Fruit fly (Drosophila melanogaster) whole organism, embryonic: Measurements from ENCODE around the gene Tbc1d22.

Source experiments
- Ada2b ChIP-seq: fragments of 200-800 bp; sonication (Bioruptor generic); IDR thresholded peaks from 2 replicates; pipeline ENCODE4 v1.3.6; 2022; ENCODE audit warnings: missing biosample characterization, missing genetic modification characterization
- Antp ChIP-seq: fragments of 200-800 bp; sonication (Bioruptor generic); optimal IDR thresholded peaks from 3 replicates; lab custom pipeline; 2016; ENCODE audit warnings: missing biosample characterization, missing genetic modification characterization
- CG10462 ChIP-seq: fragments of 200-800 bp; sonication (Bioruptor generic); optimal IDR thresholded peaks from 2 replicates; lab custom pipeline; 2016; ENCODE audit warnings: missing biosample characterization, missing genetic modification characterization
- CG10959 ChIP-seq: fragments of 200-800 bp; sonication (Bioruptor generic); IDR thresholded peaks from 2 replicates; pipeline ENCODE4 v1.3.6; 2022; ENCODE audit warnings: missing biosample characterization, missing genetic modification characterization
- CG15514 ChIP-seq: fragments of 200-800 bp; sonication (Bioruptor generic); optimal IDR thresholded peaks from 3 replicates; lab custom pipeline; 2017; ENCODE audit warnings: missing biosample characterization, missing genetic modification characterization, mild to moderate bottlenecking, moderate library complexity, missing genetic modification reagents
- CG1647 ChIP-seq: fragments of 200-800 bp; sonication (Bioruptor generic); optimal IDR thresholded peaks from 3 replicates; lab custom pipeline; 2016; ENCODE audit warnings: missing biosample characterization, missing genetic modification characterization
- CG17328 ChIP-seq: fragments of 200-800 bp; sonication (Bioruptor generic); IDR thresholded peaks from 2 replicates; pipeline ENCODE4 v1.3.6; 2022; ENCODE audit warnings: missing biosample characterization, missing genetic modification characterization
- CG17829 ChIP-seq: fragments of 200-800 bp; optimal IDR thresholded peaks from 2 replicates; lab custom pipeline; 2019; ENCODE audit warnings: missing biosample characterization, mild to moderate bottlenecking, missing genetic modification characterization, moderate library complexity
- CG18764 ChIP-seq: fragments of 200-800 bp; sonication (Bioruptor generic); optimal IDR thresholded peaks from 3 replicates; lab custom pipeline; 2016; ENCODE audit warnings: missing biosample characterization, missing genetic modification characterization
- CG2889 ChIP-seq: fragments of 200-800 bp; sonication (Bioruptor generic); IDR thresholded peaks from 3 replicates; pipeline ENCODE4 v1.3.6; 2022; ENCODE audit warnings: missing biosample characterization, missing genetic modification characterization
- CG30431 ChIP-seq: fragments of 200-800 bp; sonication (Bioruptor generic); optimal IDR thresholded peaks from 2 replicates; lab custom pipeline; 2017; ENCODE audit warnings: missing biosample characterization, missing genetic modification characterization
- CG3163 ChIP-seq: fragments of 200-800 bp; sonication (Bioruptor generic); optimal IDR thresholded peaks from 3 replicates; lab custom pipeline; 2016; ENCODE audit warnings: missing biosample characterization, missing genetic modification characterization
- CG3281 ChIP-seq: fragments of 200-800 bp; sonication (Bioruptor generic); optimal IDR thresholded peaks from 3 replicates; lab custom pipeline; 2017; ENCODE audit warnings: missing biosample characterization, mild to moderate bottlenecking, missing genetic modification characterization
- CG4328 ChIP-seq: fragments of 200-800 bp; sonication (Bioruptor generic); optimal IDR thresholded peaks from 3 replicates; lab custom pipeline; 2017; ENCODE audit warnings: missing biosample characterization, missing genetic modification reagents, missing genetic modification characterization
- CG5180 ChIP-seq: fragments of 200-800 bp; sonication (Bioruptor generic); optimal IDR thresholded peaks from 3 replicates; lab custom pipeline; 2017; ENCODE audit warnings: missing biosample characterization, missing genetic modification characterization, mild to moderate bottlenecking, moderate library complexity, missing genetic modification reagents
- CG6765 ChIP-seq: fragments of 200-800 bp; sonication (Bioruptor generic); optimal IDR thresholded peaks from 3 replicates; lab custom pipeline; 2017; ENCODE audit warnings: missing biosample characterization, mild to moderate bottlenecking, missing genetic modification characterization
- CG7928 ChIP-seq: fragments of 200-800 bp; sonication (Bioruptor generic); optimal IDR thresholded peaks from 2 replicates; lab custom pipeline; 2017; ENCODE audit warnings: missing biosample characterization, mild to moderate bottlenecking, missing genetic modification characterization
- CG7963 ChIP-seq: fragments of 200-800 bp; sonication (Bioruptor generic); IDR thresholded peaks from 3 replicates; pipeline ENCODE4 v1.3.6; 2022; ENCODE audit warnings: missing biosample characterization, missing genetic modification characterization; ENCODE audit not compliant: partially characterized antibody
- CG8281 ChIP-seq: fragments of 200-800 bp; sonication (Bioruptor generic); optimal IDR thresholded peaks from 2 replicates; lab custom pipeline; 2018; ENCODE audit warnings: missing biosample characterization, mild to moderate bottlenecking, missing genetic modification characterization, moderate library complexity
- CG8290 ChIP-seq, 3 experiments: fragments of 200-800 bp; sonication (Bioruptor generic); optimal IDR thresholded peaks; 2 replicates each; lab custom pipeline; 2016 to 2019; ENCODE audit warnings: missing biosample characterization in 3 of 3, missing genetic modification characterization in 3 of 3, mild to moderate bottlenecking in 2 of 3, moderate library complexity in 1 of 3
- CG9932 ChIP-seq: fragments of 200-800 bp; sonication (Bioruptor generic); IDR thresholded peaks from 2 replicates; pipeline ENCODE4 v1.3.6; 2022; ENCODE audit warnings: missing biosample characterization, missing genetic modification characterization
- Dp ChIP-seq: fragments of 200-800 bp; sonication (Bioruptor generic); optimal IDR thresholded peaks from 2 replicates; lab custom pipeline; 2018; ENCODE audit warnings: missing biosample characterization, mild to moderate bottlenecking, missing genetic modification characterization, moderate library complexity
- GATAe ChIP-seq: fragments of 200-800 bp; sonication (Bioruptor generic); conservative IDR thresholded peaks from 2 replicates; pipeline ENCODE4 v1.3.6; 2022; ENCODE audit warnings: missing biosample characterization, missing genetic modification characterization
- Hand ChIP-seq: fragments of 200-800 bp; sonication (Bioruptor generic); optimal IDR thresholded peaks from 2 replicates; lab custom pipeline; 2017; ENCODE audit warnings: mild to moderate bottlenecking, missing biosample characterization, missing genetic modification reagents, missing genetic modification characterization
- Kr ChIP-seq: fragments of 200-800 bp; sonication (Bioruptor generic); optimal IDR thresholded peaks from 2 replicates; lab custom pipeline; 2017; ENCODE audit warnings: missing biosample characterization, mild to moderate bottlenecking, missing genetic modification characterization
- Lim3 ChIP-seq: fragments of 200-800 bp; sonication (Bioruptor generic); IDR thresholded peaks from 2 replicates; pipeline ENCODE4 v1.3.6; 2022; ENCODE audit warnings: missing biosample characterization, missing genetic modification characterization
- Max ChIP-seq: fragments of 200-800 bp; sonication (Bioruptor generic); optimal IDR thresholded peaks from 2 replicates; lab custom pipeline; 2016; ENCODE audit warnings: missing biosample characterization, mild to moderate bottlenecking, missing genetic modification characterization
- NK7.1 ChIP-seq: fragments of 200-800 bp; sonication (Bioruptor generic); optimal IDR thresholded peaks from 3 replicates; lab custom pipeline; 2016; ENCODE audit warnings: missing biosample characterization, missing genetic modification characterization
- Neu2 ChIP-seq: fragments of 200-800 bp; sonication (Bioruptor generic); optimal IDR thresholded peaks from 3 replicates; lab custom pipeline; 2016; ENCODE audit warnings: missing biosample characterization, missing genetic modification characterization, borderline replicate concordance
- PHDP ChIP-seq: fragments of 200-800 bp; sonication (Bioruptor generic); optimal IDR thresholded peaks from 3 replicates; lab custom pipeline; 2018; ENCODE audit warnings: missing biosample characterization, mild to moderate bottlenecking, missing genetic modification characterization, moderate library complexity
- Ptx1 ChIP-seq: fragments of 200-800 bp; sonication (Bioruptor generic); IDR thresholded peaks from 2 replicates; pipeline ENCODE4 v1.3.6; 2022; ENCODE audit warnings: missing biosample characterization, missing genetic modification characterization
- Sox102F ChIP-seq: fragments of 200-800 bp; sonication (Bioruptor generic); optimal IDR thresholded peaks from 2 replicates; lab custom pipeline; 2018; ENCODE audit warnings: missing biosample characterization, mild to moderate bottlenecking, missing genetic modification characterization, moderate library complexity
- Xrp1 ChIP-seq: fragments of 200-800 bp; sonication (Bioruptor generic); IDR thresholded peaks from 2 replicates; pipeline ENCODE4 v1.3.6; 2022; ENCODE audit warnings: missing biosample characterization, missing genetic modification characterization
- chn ChIP-seq: fragments of 200-800 bp; sonication (Bioruptor generic); optimal IDR thresholded peaks from 2 replicates; lab custom pipeline; 2016; ENCODE audit warnings: missing biosample characterization, missing genetic modification characterization
- ftz-f1 ChIP-seq: fragments of 200-800 bp; sonication (Bioruptor generic); optimal IDR thresholded peaks from 2 replicates; lab custom pipeline; 2016; ENCODE audit warnings: missing biosample characterization, missing genetic modification characterization
- gfzf ChIP-seq: fragments of 200-800 bp; sonication (Bioruptor generic); optimal IDR thresholded peaks from 2 replicates; lab custom pipeline; 2016; ENCODE audit warnings: missing biosample characterization, mild to moderate bottlenecking, missing genetic modification characterization, moderate library complexity
- gro ChIP-seq: fragments of 200-800 bp; sonication (Bioruptor generic); optimal IDR thresholded peaks from 2 replicates; lab custom pipeline; 2016; ENCODE audit warnings: missing biosample characterization, missing genetic modification characterization
- gsb ChIP-seq: fragments of 200-800 bp; sonication (Bioruptor generic); IDR thresholded peaks from 2 replicates; pipeline ENCODE4 v1.3.6; 2022; ENCODE audit warnings: missing biosample characterization, missing genetic modification characterization
- lov ChIP-seq, 2 experiments: fragments of 200-800 bp in 1 of 2; fragments of >200 bp in 1 of 2; sonication (Bioruptor generic) in 1 of 2; IDR thresholded peaks in 1 of 2; optimal IDR thresholded peaks in 1 of 2; 2 replicates in 1 of 2; 3 replicates in 1 of 2; pipeline versions ENCODE4 v1.3.6 to Lab custom; 2017 to 2022; ENCODE audit warnings: missing biosample characterization in 1 of 2, missing genetic modification characterization in 1 of 2
- nerfin-2 ChIP-seq: fragments of 200-800 bp; sonication (Bioruptor generic); IDR thresholded peaks from 2 replicates; pipeline ENCODE4 v1.3.6; 2022; ENCODE audit warnings: missing biosample characterization, missing genetic modification characterization; ENCODE audit not compliant: partially characterized antibody
- odd ChIP-seq: fragments of 200-800 bp; sonication (Bioruptor generic); optimal IDR thresholded peaks from 2 replicates; lab custom pipeline; 2017; ENCODE audit warnings: missing biosample characterization, mild to moderate bottlenecking, missing genetic modification characterization
- org-1 ChIP-seq: fragments of 200-800 bp; sonication (Bioruptor generic); optimal IDR thresholded peaks from 2 replicates; lab custom pipeline; 2017; ENCODE audit warnings: missing biosample characterization, missing genetic modification characterization
- pfk ChIP-seq: fragments of 200-800 bp; sonication (Bioruptor generic); optimal IDR thresholded peaks from 2 replicates; lab custom pipeline; 2018; ENCODE audit warnings: missing biosample characterization, mild to moderate bottlenecking, missing genetic modification characterization, moderate library complexity
- ranshi ChIP-seq: fragments of 200-800 bp; sonication (Bioruptor generic); IDR thresholded peaks from 2 replicates; pipeline ENCODE4 v1.3.6; 2022; ENCODE audit warnings: missing biosample characterization, missing genetic modification characterization
- scrt ChIP-seq: fragments of 200-800 bp; sonication (Bioruptor generic); optimal IDR thresholded peaks from 2 replicates; lab custom pipeline; 2018; ENCODE audit warnings: missing biosample characterization, mild to moderate bottlenecking, missing genetic modification characterization, moderate library complexity
- seq ChIP-seq: fragments of 200-800 bp; sonication (Bioruptor generic); IDR thresholded peaks from 2 replicates; pipeline ENCODE4 v1.3.6; 2022; ENCODE audit warnings: missing biosample characterization, missing genetic modification characterization
- slbo ChIP-seq: fragments of 200-800 bp; sonication (Bioruptor generic); IDR thresholded peaks from 2 replicates; pipeline ENCODE4 v1.3.6; 2022; ENCODE audit warnings: missing biosample characterization, missing genetic modification characterization
- tgo ChIP-seq: fragments of 200-800 bp; sonication (Bioruptor generic); IDR thresholded peaks from 3 replicates; pipeline ENCODE4 v1.3.6; 2022; ENCODE audit warnings: missing biosample characterization, missing genetic modification characterization
- tup ChIP-seq: fragments of 200-800 bp; sonication (Bioruptor generic); optimal IDR thresholded peaks from 2 replicates; lab custom pipeline; 2016; ENCODE audit warnings: missing biosample characterization, mild to moderate bottlenecking, missing genetic modification characterization, moderate library complexity
- twi ChIP-seq: fragments of 200-800 bp; optimal IDR thresholded peaks from 2 replicates; lab custom pipeline; 2019; ENCODE audit warnings: missing biosample characterization, mild to moderate bottlenecking, missing genetic modification characterization, moderate library complexity

The Tbc1d22 gene

dm6 chr3R:21118784-21119183, 16.8 kb downstream of the Tbc1d22 start, which contains the start of gene Bdbt (continued):
- TF ChIP-seq CG30431 (GFP tag; lab: Kevin White, UChicago) (no peak), PHDP (no peak), Neu2 (GFP tag; lab: Kevin White, UChicago) (no peak), CG3281 (GFP tag; lab: Kevin White, UChicago) (no peak), ranshi (GFP tag; lab: Robert Waterston, UW) (0 out of 2 replicates have a peak, but pooled peaks have one; percentile 18), gfzf (GFP tag; lab: Kevin White, UChicago) (peak; percentile 81), gro (GFP tag; lab: Kevin White, UChicago) (peak; percentile 60), CG7963 (peak; percentile 96), CG7928 (GFP tag; lab: Kevin White, UChicago) (no peak), GATAe (no peak), chn (no peak), slbo (GFP tag; lab: Robert Waterston, UW) (peak; percentile 68), twi (no peak), nerfin-2 (GFP tag; lab: Robert Waterston, UW) (peak; percentile 96), Antp (GFP tag; lab: Kevin White, UChicago) (peak; percentile 39), seq (GFP tag; lab: Robert Waterston, UW) (no peak), gsb (GFP tag; lab: Robert Waterston, UW) (no peak), scrt (GFP tag; lab: Kevin White, UChicago) (no peak), CG10462 (GFP tag; lab: Kevin White, UChicago) (no peak), CG8290 (GFP tag; optimal IDR thresholded peaks at IDR 0.05; lab: Kevin White, UChicago) (no peak), CG8290 (tag; optimal IDR thresholded peaks at IDR 0.05; lab: Kevin White, UChicago) (no peak), CG17829 (tag; lab: Kevin White, UChicago) (no peak), ftz-f1 (GFP tag; lab: Kevin White, UChicago) (no peak), pfk (GFP tag; lab: Kevin White, UChicago) (no peak), Hand (no peak), CG15514 (GFP tag; lab: Kevin White, UChicago) (peak; percentile 81), CG5180 (GFP tag; lab: Kevin White, UChicago) (no peak), org-1 (no peak), Ptx1 (GFP tag; lab: Robert Waterston, UW) (no peak), CG18764 (GFP tag; lab: Kevin White, UChicago) (no peak), CG6765 (GFP tag; lab: Kevin White, UChicago) (no peak), CG8281 (no peak), CG4328 (GFP tag; lab: Kevin White, UChicago) (no peak), Ada2b (0 out of 2 replicates have a peak, but pooled peaks have one; percentile 38), Xrp1 (no peak), tup (no peak), tgo (GFP tag; lab: Robert Waterston, UW) (no peak), CG10959 (GFP tag; lab: Robert Waterston, UW) (no peak), lov (optimal IDR thresholded peaks at IDR 0.05; lab: Kevin White, UChicago) (no peak), lov (GFP tag; IDR thresholded peaks at IDR 0.05; lab: Robert Waterston, UW) (no peak), Lim3 (GFP tag; lab: Robert Waterston, UW) (no peak), CG2889 (GFP tag; lab: Robert Waterston, UW) (no peak), odd (GFP tag; lab: Kevin White, UChicago) (no peak), Max (GFP tag; lab: Kevin White, UChicago) (peak; percentile 62), CG1647 (GFP tag; lab: Kevin White, UChicago) (no peak), CG9932 (peak; percentile 52), Dp (GFP tag; lab: Kevin White, UChicago) (peak; percentile 39), NK7.1 (no peak), CG3163 (no peak), Kr (GFP tag; lab: Kevin White, UChicago) (no peak), CG17328 (GFP tag; lab: Robert Waterston, UW) (0 out of 2 replicates have a peak, but pooled peaks have one; percentile 31), Sox102F (GFP tag; lab: Kevin White, UChicago) (no peak)
